Worm (Caenorhabditis elegans): ENCODE measurements around the gene alp-1.

DNA sequence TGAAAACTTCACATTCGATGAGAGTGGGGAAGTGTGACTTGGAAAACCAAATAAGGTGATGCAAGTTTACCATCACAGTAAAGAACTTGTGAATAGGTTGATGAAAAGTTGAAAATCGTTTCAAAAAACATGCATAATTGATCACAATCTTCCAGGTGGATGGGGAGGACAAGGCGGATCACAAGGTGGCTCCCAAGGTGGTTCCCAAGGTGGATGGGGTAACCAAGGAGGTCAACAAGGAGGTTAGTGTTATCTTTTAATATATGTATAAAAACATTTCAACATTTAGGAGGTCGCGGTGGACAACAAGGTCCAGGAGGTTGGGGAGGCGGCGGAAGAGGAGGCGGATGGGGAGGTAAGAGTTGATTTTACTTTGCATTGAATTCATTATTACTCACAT lies 34.7 kb upstream of the alp-1 start, which contains the start of gene T28C6.10:
- TF ChIP-seq madf-5 (GFP tag; IDR thresholded peaks at IDR 0.05) = no peak
- TF ChIP-seq lin-13 (GFP tag; optimal IDR thresholded peaks at IDR 0.05) = no peak
- no peak for TF ChIP-seq ztf-11 (tag; optimal IDR thresholded peaks at IDR 0.05)
- no peak for TF ChIP-seq unc-62 (GFP tag; optimal IDR thresholded peaks at IDR 0.05 in 1 of 2)
- no peak for TF ChIP-seq unc-62 (tag; optimal IDR thresholded peaks at IDR 0.05)
- TF ChIP-seq daf-12 (tag; optimal IDR thresholded peaks at IDR 0.05) = no peak
- TF ChIP-seq mep-1 (tag; optimal IDR thresholded peaks at IDR 0.05) = no peak
- no peak for TF ChIP-seq mdl-1 (tag; optimal IDR thresholded peaks at IDR 0.05)
- TF ChIP-seq pha-4 (GFP tag; IDR thresholded peaks at IDR 0.05) = no peak
- no peak for TF ChIP-seq pha-4 (tag; optimal IDR thresholded peaks at IDR 0.05)
- no peak for TF ChIP-seq Y75B8A.6 (GFP tag; IDR thresholded peaks at IDR 0.05)
- no peak for TF ChIP-seq skn-1 (tag; optimal IDR thresholded peaks at IDR 0.05)

Data from whole organism, L4 larva.